Worm (Caenorhabditis elegans) whole organism, L3 larva: ENCODE data around the gene M28.8.

Source experiments
- R02D3.7 ChIP-seq: fragments of 150-350 bp; optimal IDR thresholded peaks from 2 replicates; lab custom pipeline; 2014; ENCODE audit warnings: missing biosample characterization, missing genetic modification characterization
- fos-1 ChIP-seq: fragments of 150-350 bp; optimal IDR thresholded peaks from 2 replicates; lab custom pipeline; 2014; ENCODE audit warnings: missing biosample characterization, missing genetic modification characterization
- pha-4 ChIP-seq: fragments of 150-350 bp; optimal IDR thresholded peaks from 2 replicates; lab custom pipeline; 2014; ENCODE audit warnings: missing biosample characterization, missing genetic modification reagents, missing genetic modification characterization
- tbx-2 ChIP-seq: sonication (generic microtip); optimal IDR thresholded peaks from 2 replicates; lab custom pipeline; 2016; ENCODE audit warnings: mild to moderate bottlenecking, missing genetic modification characterization, missing compliant biosample characterization
- unc-39 ChIP-seq: sonication (generic microtip); optimal IDR thresholded peaks from 4 replicates; lab custom pipeline; 2017; ENCODE audit warnings: missing biosample characterization, missing genetic modification characterization
- unc-62 ChIP-seq: fragments of 150-350 bp; sonication (generic microtip); optimal IDR thresholded peaks from 4 replicates; lab custom pipeline; 2014; ENCODE audit warnings: missing biosample characterization, missing genetic modification reagents, missing genetic modification characterization

- TF ChIP-seq R02D3.7 (tag; lab: Kevin White, UChicago) (no peak), pha-4 (no peak), tbx-2 (tag; lab: Kevin White, UChicago) (no peak), fos-1 (tag; lab: Kevin White, UChicago) (no peak), unc-39 (tag; lab: Kevin White, UChicago) (no peak), unc-62 (GFP tag; lab: Kevin White, UChicago) (no peak)
Observed at ce11 chrII:10602184-10602583, 25.9 kb upstream of the M28.8 start, which contains the start of gene srv-2.
